Fruit fly (Drosophila melanogaster) whole organism, embryonic: ENCODE data around the gene CG4210.
A peak's percentile ranks its signal among the peaks of the same experiment; 100 is the strongest.

Source experiments
- Adf1 ChIP-seq: fragments of 200-800 bp; sonication (Bioruptor generic); IDR thresholded peaks from 2 replicates; pipeline ENCODE4 v1.3.6; 2022; ENCODE audit warnings: missing biosample characterization, missing genetic modification characterization
- Atf6 ChIP-seq: fragments of 200-800 bp; sonication (Bioruptor generic); IDR thresholded peaks from 2 replicates; pipeline ENCODE4 v1.3.6; 2022; ENCODE audit warnings: missing biosample characterization, missing genetic modification characterization
- B-H1 ChIP-seq: fragments of 200-800 bp; sonication (Bioruptor generic); IDR thresholded peaks from 3 replicates; pipeline ENCODE4 v1.3.6; 2022; ENCODE audit warnings: missing biosample characterization, missing genetic modification characterization
- B-H2 ChIP-seq: fragments of 200-800 bp; sonication (Bioruptor generic); optimal IDR thresholded peaks from 2 replicates; lab custom pipeline; 2018; ENCODE audit warnings: missing biosample characterization, mild to moderate bottlenecking, missing genetic modification characterization
- Bteb2 ChIP-seq: fragments of 200-800 bp; sonication (Bioruptor generic); optimal IDR thresholded peaks from 2 replicates; lab custom pipeline; 2016; ENCODE audit warnings: missing biosample characterization, missing genetic modification characterization
- CG11456 ChIP-seq: fragments of 200-800 bp; sonication (Bioruptor generic); IDR thresholded peaks from 3 replicates; pipeline ENCODE4 v1.3.6; 2022; ENCODE audit warnings: missing biosample characterization, missing genetic modification characterization
- CG11695 ChIP-seq: fragments of 200-800 bp; sonication (Bioruptor generic); IDR thresholded peaks from 3 replicates; pipeline ENCODE4 v1.3.6; 2022; ENCODE audit warnings: missing biosample characterization, missing genetic modification characterization
- CG13624 ChIP-seq: fragments of 200-800 bp; sonication (Bioruptor generic); optimal IDR thresholded peaks from 2 replicates; lab custom pipeline; 2016; ENCODE audit warnings: missing biosample characterization, missing genetic modification characterization
- CG16863 ChIP-seq: fragments of 200-800 bp; sonication (Bioruptor generic); optimal IDR thresholded peaks from 3 replicates; lab custom pipeline; 2016; ENCODE audit warnings: missing biosample characterization, missing genetic modification characterization
- CG17912 ChIP-seq: fragments of 200-800 bp; sonication (Bioruptor generic); optimal IDR thresholded peaks from 2 replicates; lab custom pipeline; 2018; ENCODE audit warnings: missing biosample characterization, mild to moderate bottlenecking, missing genetic modification characterization
- CG30403 ChIP-seq: fragments of 200-800 bp; sonication (Bioruptor generic); optimal IDR thresholded peaks from 3 replicates; lab custom pipeline; 2016; ENCODE audit warnings: missing biosample characterization, missing genetic modification characterization
- CG31365 ChIP-seq: fragments of 200-800 bp; sonication (Bioruptor generic); optimal IDR thresholded peaks from 2 replicates; lab custom pipeline; 2018; ENCODE audit warnings: missing biosample characterization, mild to moderate bottlenecking, missing genetic modification characterization
- CG31441 ChIP-seq: fragments of 200-800 bp; sonication (Bioruptor generic); IDR thresholded peaks from 2 replicates; pipeline ENCODE4 v1.3.6; 2022; ENCODE audit warnings: missing biosample characterization, missing genetic modification characterization
- CG3726 ChIP-seq: fragments of 200-800 bp; sonication (Bioruptor generic); IDR thresholded peaks from 3 replicates; pipeline ENCODE4, ENCODE4 v1.3.6; 2022; ENCODE audit warnings: missing biosample characterization, missing genetic modification characterization
- CG4282 ChIP-seq: fragments of 200-800 bp; sonication (Bioruptor generic); optimal IDR thresholded peaks from 2 replicates; lab custom pipeline; 2016; ENCODE audit warnings: missing biosample characterization, missing genetic modification characterization
- CG4328 ChIP-seq: fragments of 200-800 bp; sonication (Bioruptor generic); optimal IDR thresholded peaks from 3 replicates; lab custom pipeline; 2017; ENCODE audit warnings: missing biosample characterization, missing genetic modification reagents, missing genetic modification characterization
- CG43689 ChIP-seq: fragments of 200-800 bp; sonication (Bioruptor generic); IDR thresholded peaks from 2 replicates; pipeline ENCODE4 v1.3.6; 2022; ENCODE audit warnings: missing biosample characterization, missing genetic modification characterization
- CG7372 ChIP-seq: fragments of 200-800 bp; sonication (Bioruptor generic); IDR thresholded peaks from 2 replicates; pipeline ENCODE4 v1.3.6; 2022; ENCODE audit warnings: missing biosample characterization, missing genetic modification characterization
- CG7745 ChIP-seq: fragments of 200-800 bp; sonication (Bioruptor generic); optimal IDR thresholded peaks from 2 replicates; lab custom pipeline; 2018; ENCODE audit warnings: missing biosample characterization, mild to moderate bottlenecking, missing genetic modification characterization, moderate library complexity
- CG7963 ChIP-seq: fragments of 200-800 bp; sonication (Bioruptor generic); IDR thresholded peaks from 3 replicates; pipeline ENCODE4 v1.3.6; 2022; ENCODE audit warnings: missing biosample characterization, missing genetic modification characterization; ENCODE audit not compliant: partially characterized antibody
- CG8290 ChIP-seq, 3 experiments: fragments of 200-800 bp; sonication (Bioruptor generic); optimal IDR thresholded peaks; 2 replicates each; lab custom pipeline; 2016 to 2019; ENCODE audit warnings: missing biosample characterization in 3 of 3, missing genetic modification characterization in 3 of 3, mild to moderate bottlenecking in 2 of 3, moderate library complexity in 1 of 3
- CG8478 ChIP-seq: fragments of >200 bp; optimal IDR thresholded peaks from 2 replicates; lab custom pipeline; 2018
- CG9215 ChIP-seq: fragments of 200-800 bp; sonication (Bioruptor generic); IDR thresholded peaks from 2 replicates; pipeline ENCODE4 v1.3.6; 2022; ENCODE audit warnings: missing biosample characterization, missing genetic modification characterization
- Dad ChIP-seq: fragments of 200-800 bp; sonication (Bioruptor generic); optimal IDR thresholded peaks from 3 replicates; lab custom pipeline; 2016; ENCODE audit warnings: missing biosample characterization, missing genetic modification characterization
- Fer2 ChIP-seq: fragments of 200-800 bp; sonication (Bioruptor generic); optimal IDR thresholded peaks from 2 replicates; lab custom pipeline; 2018; ENCODE audit warnings: missing biosample characterization, mild to moderate bottlenecking, missing genetic modification characterization, moderate library complexity
- Gsc ChIP-seq: fragments of 200-800 bp; sonication (Bioruptor generic); IDR thresholded peaks from 2 replicates; pipeline ENCODE4 v1.3.6; 2022; ENCODE audit warnings: missing biosample characterization, missing genetic modification characterization
- Hsf ChIP-seq: fragments of 200-800 bp; sonication (Bioruptor generic); optimal IDR thresholded peaks from 3 replicates; lab custom pipeline; 2016; ENCODE audit warnings: missing biosample characterization, missing genetic modification characterization
- Mes4 ChIP-seq: fragments of 200-800 bp; sonication (Bioruptor generic); optimal IDR thresholded peaks from 2 replicates; lab custom pipeline; 2016; ENCODE audit warnings: missing biosample characterization, missing genetic modification characterization
- Mrtf ChIP-seq: fragments of 200-800 bp; sonication (Bioruptor generic); IDR thresholded peaks from 3 replicates; pipeline ENCODE4 v1.3.6; 2022; ENCODE audit warnings: missing biosample characterization, missing genetic modification characterization
- Nf-YB ChIP-seq: fragments of 200-800 bp; sonication (Bioruptor generic); optimal IDR thresholded peaks from 3 replicates; lab custom pipeline; 2019; ENCODE audit warnings: missing biosample characterization, mild to moderate bottlenecking, missing genetic modification characterization, moderate library complexity
- Poxn ChIP-seq: fragments of 200-800 bp; sonication (Bioruptor generic); IDR thresholded peaks from 2 replicates; pipeline ENCODE4 v1.3.6; 2022; ENCODE audit warnings: missing biosample characterization, missing genetic modification characterization
- dati ChIP-seq: fragments of 200-800 bp; sonication (Bioruptor generic); IDR thresholded peaks from 2 replicates; pipeline ENCODE4 v1.3.6; 2022; ENCODE audit warnings: missing biosample characterization, missing genetic modification characterization
- dimm ChIP-seq: fragments of 200-800 bp; sonication (Bioruptor generic); IDR thresholded peaks from 2 replicates; pipeline ENCODE4 v1.3.6; 2022; ENCODE audit warnings: missing biosample characterization, missing genetic modification characterization
- dysf ChIP-seq: fragments of 200-800 bp; sonication (Bioruptor generic); IDR thresholded peaks from 3 replicates; pipeline ENCODE4 v1.3.6; 2022; ENCODE audit warnings: missing biosample characterization, missing genetic modification characterization
- en ChIP-seq: fragments of 200-800 bp; sonication (Bioruptor generic); optimal IDR thresholded peaks from 2 replicates; lab custom pipeline; 2016; ENCODE audit warnings: missing biosample characterization, missing genetic modification characterization
- grn ChIP-seq: fragments of 200-800 bp; sonication (Bioruptor generic); optimal IDR thresholded peaks from 3 replicates; lab custom pipeline; 2017; ENCODE audit warnings: missing biosample characterization, missing genetic modification characterization
- jigr1 ChIP-seq: fragments of 200-800 bp; sonication (Bioruptor generic); IDR thresholded peaks from 3 replicates; pipeline ENCODE4 v1.3.6; 2022; ENCODE audit warnings: missing biosample characterization, missing genetic modification characterization
- kah ChIP-seq: fragments of 200-800 bp; sonication (Bioruptor generic); optimal IDR thresholded peaks from 2 replicates; lab custom pipeline; 2018; ENCODE audit warnings: missing biosample characterization, mild to moderate bottlenecking, missing genetic modification characterization
- knrl ChIP-seq: fragments of 200-800 bp; sonication (Bioruptor generic); IDR thresholded peaks from 3 replicates; pipeline ENCODE4 v1.3.6; 2022; ENCODE audit warnings: missing biosample characterization, missing genetic modification characterization; ENCODE audit not compliant: partially characterized antibody
- nau ChIP-seq: fragments of 200-800 bp; sonication (Bioruptor generic); optimal IDR thresholded peaks from 3 replicates; lab custom pipeline; 2017; ENCODE audit warnings: missing biosample characterization, mild to moderate bottlenecking, missing genetic modification characterization, missing genetic modification reagents
- pnt ChIP-seq: fragments of 200-800 bp; sonication (Bioruptor generic); optimal IDR thresholded peaks from 3 replicates; lab custom pipeline; 2016; ENCODE audit warnings: missing biosample characterization, missing genetic modification characterization
- psq ChIP-seq: fragments of 200-800 bp; sonication (Bioruptor generic); optimal IDR thresholded peaks from 2 replicates; lab custom pipeline; 2017; ENCODE audit warnings: missing biosample characterization, missing genetic modification characterization
- scrt ChIP-seq: fragments of 200-800 bp; sonication (Bioruptor generic); optimal IDR thresholded peaks from 2 replicates; lab custom pipeline; 2018; ENCODE audit warnings: missing biosample characterization, mild to moderate bottlenecking, missing genetic modification characterization, moderate library complexity
- seq ChIP-seq: fragments of 200-800 bp; sonication (Bioruptor generic); IDR thresholded peaks from 2 replicates; pipeline ENCODE4 v1.3.6; 2022; ENCODE audit warnings: missing biosample characterization, missing genetic modification characterization
- sna ChIP-seq: fragments of 200-800 bp; sonication (Bioruptor generic); IDR thresholded peaks from 2 replicates; pipeline ENCODE4 v1.3.6; 2022; ENCODE audit warnings: missing biosample characterization, missing genetic modification characterization; ENCODE audit not compliant: partially characterized antibody
- sug ChIP-seq: fragments of 200-800 bp; optimal IDR thresholded peaks from 2 replicates; lab custom pipeline; 2019; ENCODE audit warnings: missing biosample characterization, mild to moderate bottlenecking, missing genetic modification characterization, moderate library complexity
- tap ChIP-seq: fragments of 200-800 bp; optimal IDR thresholded peaks from 3 replicates; lab custom pipeline; 2019; ENCODE audit warnings: missing biosample characterization, mild to moderate bottlenecking, missing genetic modification characterization, moderate library complexity
- tgo ChIP-seq: fragments of 200-800 bp; sonication (Bioruptor generic); IDR thresholded peaks from 3 replicates; pipeline ENCODE4 v1.3.6; 2022; ENCODE audit warnings: missing biosample characterization, missing genetic modification characterization
- toy ChIP-seq: fragments of 200-800 bp; sonication (Bioruptor generic); IDR thresholded peaks from 2 replicates; pipeline ENCODE4 v1.3.6; 2022; ENCODE audit warnings: missing biosample characterization, missing genetic modification characterization
- ttk ChIP-seq: fragments of 200-800 bp; sonication (Bioruptor generic); IDR thresholded peaks from 2 replicates; pipeline ENCODE4 v2.1.2; 2022; ENCODE audit warnings: missing biosample characterization, missing genetic modification characterization
- tup ChIP-seq: fragments of 200-800 bp; sonication (Bioruptor generic); optimal IDR thresholded peaks from 2 replicates; lab custom pipeline; 2016; ENCODE audit warnings: missing biosample characterization, mild to moderate bottlenecking, missing genetic modification characterization, moderate library complexity

CG4210 gene

dm6 chr3R:15229329-15229876 lies 15.6 kb downstream of the CG4210 start, which contains the start of the genes Art3 and mRpS10 (continued):
- TF ChIP-seq sug (tag; lab: Kevin White, UChicago) (peak; percentile 100), tup (GFP tag; lab: Kevin White, UChicago) (peak; percentile 98), Dad (GFP tag; lab: Kevin White, UChicago) (peak; percentile 100), dysf (GFP tag; lab: Robert Waterston, UW) (peak; percentile 100), tgo (GFP tag; lab: Robert Waterston, UW) (peak; percentile 100), Poxn (GFP tag; lab: Robert Waterston, UW) (peak; percentile 100), CG7372 (peak; percentile 100), Gsc (peak; percentile 99), CG3726 (GFP tag; lab: Robert Waterston, UW) (peak; percentile 100), B-H2 (GFP tag; lab: Kevin White, UChicago) (peak; percentile 100), CG11695 (GFP tag; lab: Robert Waterston, UW) (peak; percentile 100), CG8478 (lab: Kevin White, UChicago) (no peak), Fer2 (tag; lab: Kevin White, UChicago) (peak; percentile 100), Mes4 (GFP tag; lab: Kevin White, UChicago) (peak; percentile 100), kah (GFP tag; lab: Kevin White, UChicago) (peak; percentile 99), Bteb2 (GFP tag; lab: Kevin White, UChicago) (peak; percentile 100), CG11456 (peak; percentile 100), Mrtf (peak; percentile 100), Nf-YB (GFP tag; lab: Kevin White, UChicago) (peak; percentile 94), Hsf (GFP tag; lab: Kevin White, UChicago) (peak; percentile 100), CG7745 (tag; lab: Kevin White, UChicago) (peak; percentile 99), dati (GFP tag; lab: Robert Waterston, UW) (peak; percentile 100), CG31365 (tag; lab: Kevin White, UChicago) (peak; percentile 95), CG8290 (GFP tag; optimal IDR thresholded peaks at IDR 0.05; lab: Kevin White, UChicago) (peak; percentile 100), CG8290 (tag; optimal IDR thresholded peaks at IDR 0.05; lab: Kevin White, UChicago) (peak; percentile 99 to 100), Adf1 (GFP tag; lab: Robert Waterston, UW) (peak; percentile 95), pnt (GFP tag; lab: Kevin White, UChicago) (peak; percentile 100), CG43689 (GFP tag; lab: Robert Waterston, UW) (peak; percentile 99), knrl (GFP tag; lab: Robert Waterston, UW) (peak; percentile 51; the same call in 1 of the 3 replicates), dimm (GFP tag; lab: Robert Waterston, UW) (peak; percentile 100), seq (peak; percentile 100), CG17912 (GFP tag; lab: Kevin White, UChicago) (peak; percentile 100), en (GFP tag; lab: Kevin White, UChicago) (peak; percentile 100), ttk (GFP tag; lab: Robert Waterston, UW) (peak; percentile 100), CG9215 (GFP tag; lab: Robert Waterston, UW) (peak; percentile 99), CG4282 (GFP tag; lab: Kevin White, UChicago) (peak; percentile 98), CG16863 (GFP tag; lab: Kevin White, UChicago) (peak; percentile 100), jigr1 (GFP tag; lab: Robert Waterston, UW) (peak; percentile 99), grn (GFP tag; lab: Kevin White, UChicago) (peak; percentile 95), tap (tag; lab: Kevin White, UChicago) (peak; percentile 100), toy (GFP tag; lab: Robert Waterston, UW) (peak; percentile 100), scrt (peak; percentile 99), CG4328 (GFP tag; lab: Kevin White, UChicago) (peak; percentile 100), CG7963 (GFP tag; lab: Robert Waterston, UW) (no peak), nau (GFP tag; lab: Kevin White, UChicago) (no peak), psq (GFP tag; lab: Kevin White, UChicago) (peak; percentile 99), Atf6 (peak; percentile 100), CG31441 (GFP tag; lab: Robert Waterston, UW) (peak; percentile 100), CG30403 (GFP tag; lab: Kevin White, UChicago) (peak; percentile 100), B-H1 (GFP tag; lab: Robert Waterston, UW) (peak; percentile 100), sna (GFP tag; lab: Robert Waterston, UW) (peak; percentile 37; the same call in 1 of the 2 replicates), CG13624 (GFP tag; lab: Kevin White, UChicago) (peak; percentile 100)
